Fruit fly (Drosophila melanogaster): ENCODE measurements around the gene tctn.

The tctn gene

DNA sequence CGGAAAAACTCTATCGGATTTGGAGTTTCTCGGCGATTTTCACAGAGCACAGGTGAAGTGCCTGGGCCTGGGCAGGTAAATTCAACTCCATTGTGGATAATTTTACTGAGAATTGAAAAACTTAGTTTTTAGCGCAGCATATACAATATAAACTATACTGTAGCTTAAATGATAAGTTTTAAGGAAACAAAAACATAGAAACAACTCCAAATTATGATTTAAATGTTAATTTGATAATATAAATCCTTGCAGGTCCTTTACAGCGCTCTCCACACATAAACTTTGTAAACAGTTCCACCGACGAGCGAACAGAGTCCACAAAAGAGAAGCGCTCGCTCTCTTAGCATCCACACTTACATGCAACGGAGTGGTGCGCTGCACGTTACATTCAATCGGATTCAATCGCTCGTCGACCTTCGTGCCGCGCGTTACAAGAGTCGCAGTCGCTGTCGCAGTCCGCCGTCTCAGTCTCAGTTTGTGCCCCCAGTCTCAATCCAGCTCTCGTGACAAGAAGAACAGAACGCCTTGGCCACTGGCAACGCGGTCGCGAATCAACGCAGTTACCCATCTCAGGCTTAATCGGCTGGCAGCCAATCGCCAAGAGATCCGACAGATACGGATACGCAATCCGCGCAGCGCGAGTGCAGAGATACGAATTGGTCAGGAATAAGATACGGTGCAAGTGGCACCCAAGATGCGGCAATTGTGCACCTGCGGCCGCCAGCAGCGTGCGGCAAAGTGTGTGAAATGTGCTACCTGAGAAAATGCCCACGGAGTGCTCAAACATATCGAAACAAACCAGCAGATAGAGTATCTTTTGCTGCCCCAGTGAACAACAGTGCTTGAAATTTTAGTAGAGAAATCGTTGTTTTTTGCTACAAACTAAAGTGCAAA lies 48.5 kb upstream of the tctn start, which contains the start of gene smal:
Gene smal (plus strand): TSS at position 394 of the 894 bp plus-strand sequence.
- TF ChIP-seq prd (optimal IDR thresholded peaks at IDR 0.05) = no peak
- peak; percentile 19; the same call in 1 of the 3 replicates for TF ChIP-seq prd (GFP tag; IDR thresholded peaks at IDR 0.05)
- no peak for TF ChIP-seq CG43689 (GFP tag; IDR thresholded peaks at IDR 0.05)
- no peak for TF ChIP-seq CG30431 (GFP tag; optimal IDR thresholded peaks at IDR 0.05)
- peak; percentile 56 for TF ChIP-seq CG7963 (GFP tag; IDR thresholded peaks at IDR 0.05; ENCODE audit: partially characterized antibody)
- peak; percentile 31; the same call in 1 of the 3 replicates for TF ChIP-seq zfh1 (GFP tag; IDR thresholded peaks at IDR 0.05)
- no peak for TF ChIP-seq CG8281 (tag; optimal IDR thresholded peaks at IDR 0.05)
- TF ChIP-seq sr (GFP tag; IDR thresholded peaks at IDR 0.05) = 0 out of 3 replicates have a peak, but pooled peaks have one; percentile 32
- TF ChIP-seq HmgZ (tag; optimal IDR thresholded peaks at IDR 0.05) = no peak
- no peak for TF ChIP-seq CG15073 (GFP tag; optimal IDR thresholded peaks at IDR 0.05)
- TF ChIP-seq CG2712 (tag; optimal IDR thresholded peaks at IDR 0.05) = peak; percentile 18
- TF ChIP-seq hb (GFP tag; IDR thresholded peaks at IDR 0.05; ENCODE audit: partially characterized antibody) = 0 out of 3 replicates have a peak, but pooled peaks have one; percentile 57
- no peak for TF ChIP-seq tll (GFP tag; optimal IDR thresholded peaks at IDR 0.05)
- TF ChIP-seq bbx (GFP tag; IDR thresholded peaks at IDR 0.05; ENCODE audit: partially characterized antibody) = peak; percentile 74
- TF ChIP-seq CG7556 (GFP tag; optimal IDR thresholded peaks at IDR 0.05) = no peak
- no peak for TF ChIP-seq Ada2b (GFP tag; IDR thresholded peaks at IDR 0.05)
- TF ChIP-seq ci (GFP tag; IDR thresholded peaks at IDR 0.05) = peak; percentile 82
- peak; percentile 17 for TF ChIP-seq repo (GFP tag; optimal IDR thresholded peaks at IDR 0.05)
- TF ChIP-seq E2f1 (GFP tag; IDR thresholded peaks at IDR 0.05) = peak; percentile 35; the same call in 1 of the 2 replicates
- TF ChIP-seq D (optimal IDR thresholded peaks at IDR 0.05) = no peak
- TF ChIP-seq D (GFP tag; optimal IDR thresholded peaks at IDR 0.05) = peak; percentile 14
- TF ChIP-seq emc (GFP tag; optimal IDR thresholded peaks at IDR 0.05) = no peak
- no peak for TF ChIP-seq ham (GFP tag; IDR thresholded peaks at IDR 0.05)
- TF ChIP-seq Spps (tag; optimal IDR thresholded peaks at IDR 0.05) = no peak
- peak; percentile 42; the same call in 1 of the 3 replicates for TF ChIP-seq zen2 (GFP tag; IDR thresholded peaks at IDR 0.05; ENCODE audit: partially characterized antibody)
- no peak for TF ChIP-seq CG4617 (GFP tag; optimal IDR thresholded peaks at IDR 0.05; ENCODE audit: borderline replicate concordance)
- TF ChIP-seq kni (GFP tag; optimal IDR thresholded peaks at IDR 0.05) = peak; percentile 58
- peak; percentile 36 for TF ChIP-seq Nf-YC (tag; optimal IDR thresholded peaks at IDR 0.05)
- TF ChIP-seq CG1603 (tag; optimal IDR thresholded peaks at IDR 0.05) = peak; percentile 30
- peak; percentile 32 for TF ChIP-seq CG8359 (GFP tag; optimal IDR thresholded peaks at IDR 0.05; ENCODE audit: borderline replicate concordance)
- TF ChIP-seq ac (GFP tag; optimal IDR thresholded peaks at IDR 0.05) = peak; percentile 31
- no peak for TF ChIP-seq C15 (GFP tag; IDR thresholded peaks at IDR 0.05)
- TF ChIP-seq CG18262 (tag; optimal IDR thresholded peaks at IDR 0.05) = no peak
- peak; percentile 75; the same call in 2 of the 3 replicates for TF ChIP-seq Opbp (GFP tag; IDR thresholded peaks at IDR 0.05; ENCODE audit: partially characterized antibody)
- TF ChIP-seq NFAT (GFP tag; IDR thresholded peaks at IDR 0.05) = no peak
- no peak for TF ChIP-seq ash1 (GFP tag; optimal IDR thresholded peaks at IDR 0.05)
- no peak for TF ChIP-seq Oaz (GFP tag; IDR thresholded peaks at IDR 0.05)
- no peak for TF ChIP-seq CG9797 (GFP tag; optimal IDR thresholded peaks at IDR 0.05)
- no peak for TF ChIP-seq CG16815 (GFP tag; optimal IDR thresholded peaks at IDR 0.05)
- no peak for TF ChIP-seq CG14441 (GFP tag; IDR thresholded peaks at IDR 0.05)
- no peak; the same call in 1 of the 2 replicates for TF ChIP-seq aop (GFP tag; IDR thresholded peaks at IDR 0.05)
- TF ChIP-seq gcm (GFP tag; optimal IDR thresholded peaks at IDR 0.05) = peak; percentile 6
- no peak for TF ChIP-seq Gsc (GFP tag; IDR thresholded peaks at IDR 0.05)
- TF ChIP-seq D19A (tag; optimal IDR thresholded peaks at IDR 0.05) = peak; percentile 33
- peak; percentile 11 for TF ChIP-seq CG10267 (tag; optimal IDR thresholded peaks at IDR 0.05)
- TF ChIP-seq Mes4 (GFP tag; optimal IDR thresholded peaks at IDR 0.05) = peak; percentile 25
- TF ChIP-seq fu2 (GFP tag; optimal IDR thresholded peaks at IDR 0.05) = no peak
- peak; percentile 42 for TF ChIP-seq NC2β (GFP tag; optimal IDR thresholded peaks at IDR 0.05)

All from whole organism, embryonic.